Fruit fly (Drosophila melanogaster) whole organism, pupa: ENCODE measurements around the gene CG12766.

Experiments used
- CG13204 ChIP-seq: fragments of 200-800 bp; sonication (Bioruptor generic); optimal IDR thresholded peaks from 2 replicates; lab custom pipeline; 2018; ENCODE audit warnings: missing biosample characterization, mild to moderate bottlenecking, missing genetic modification characterization, moderate library complexity
- CG14655 ChIP-seq: fragments of 200-800 bp; sonication (Bioruptor generic); optimal IDR thresholded peaks from 3 replicates; lab custom pipeline; 2017; ENCODE audit warnings: mild to moderate bottlenecking, missing biosample characterization, missing genetic modification reagents, missing genetic modification characterization
- CG32121 ChIP-seq: fragments of 200-800 bp; sonication (Bioruptor generic); IDR thresholded peaks from 2 replicates; pipeline ENCODE4 v1.3.6; 2022; ENCODE audit warnings: missing biosample characterization, missing genetic modification characterization
- CG34367 ChIP-seq: fragments of 200-800 bp; sonication (Bioruptor generic); optimal IDR thresholded peaks from 2 replicates; lab custom pipeline; 2018; ENCODE audit warnings: missing biosample characterization, mild to moderate bottlenecking, missing genetic modification characterization
- CG8159 ChIP-seq: fragments of 200-800 bp; sonication (Bioruptor generic); optimal IDR thresholded peaks from 3 replicates; lab custom pipeline; 2018; ENCODE audit warnings: missing biosample characterization, mild to moderate bottlenecking, missing genetic modification characterization, moderate library complexity
- CG9948 ChIP-seq: fragments of 200-800 bp; sonication (Bioruptor generic); optimal IDR thresholded peaks from 2 replicates; lab custom pipeline; 2018; ENCODE audit warnings: missing biosample characterization, mild to moderate bottlenecking, missing genetic modification characterization, moderate library complexity
- EcR ChIP-seq: fragments of 200-800 bp; sonication (Bioruptor generic); optimal IDR thresholded peaks from 3 replicates; lab custom pipeline; 2019; ENCODE audit warnings: missing biosample characterization, missing genetic modification characterization, mild to moderate bottlenecking, moderate library complexity, missing genetic modification reagents
- Pif1A ChIP-seq: fragments of 200-800 bp; sonication (Bioruptor generic); optimal IDR thresholded peaks from 3 replicates; lab custom pipeline; 2016; ENCODE audit warnings: missing biosample characterization, missing genetic modification characterization
- Pif1B ChIP-seq: fragments of 200-800 bp; sonication (Bioruptor generic); optimal IDR thresholded peaks from 3 replicates; lab custom pipeline; 2016; ENCODE audit warnings: missing biosample characterization, missing genetic modification characterization
- Snoo ChIP-seq: fragments of 200-800 bp; sonication (Bioruptor generic); optimal IDR thresholded peaks from 3 replicates; lab custom pipeline; 2017; ENCODE audit warnings: missing biosample characterization, mild to moderate bottlenecking, missing genetic modification characterization, inconsistent platforms
- gl ChIP-seq: fragments of 200-800 bp; sonication (Bioruptor generic); optimal IDR thresholded peaks from 2 replicates; lab custom pipeline; 2018; ENCODE audit warnings: missing biosample characterization, mild to moderate bottlenecking, missing genetic modification characterization
- rn ChIP-seq: fragments of 200-800 bp; sonication (Bioruptor generic); IDR thresholded peaks from 2 replicates; pipeline ENCODE4 v1.3.6; 2022; ENCODE audit warnings: missing biosample characterization, missing genetic modification characterization

dm6 chr3L:3896553-3897034 lies 43.3 kb downstream of the CG12766 start, which contains the start of the genes Gr63a and Lamtor4:
- TF ChIP-seq Pif1A (no peak), gl (tag; lab: Kevin White, UChicago) (no peak), CG13204 (no peak), EcR (no peak), CG9948 (tag; lab: Kevin White, UChicago) (no peak), CG32121 (0 out of 2 replicates have a peak, but pooled peaks have one; percentile 17), CG34367 (tag; lab: Kevin White, UChicago) (no peak), CG8159 (no peak), CG14655 (GFP tag; lab: Kevin White, UChicago) (no peak), rn (GFP tag; lab: Robert Waterston, UW) (no peak), Snoo (tag; lab: Kevin White, UChicago) (peak; percentile 17), Pif1B (GFP tag; lab: Kevin White, UChicago) (no peak)
